Worm (Caenorhabditis elegans) whole organism, L1 larva: ENCODE results near the gene ZK688.1.

Experiments
- alr-1 ChIP-seq: fragments of 200-800 bp; sonication (Bioruptor generic); optimal IDR thresholded peaks from 2 replicates; lab custom pipeline; 2018; ENCODE audit warnings: borderline replicate concordance, mild to moderate bottlenecking, missing genetic modification characterization, missing compliant biosample characterization
- aly-2 ChIP-seq: fragments of 150-350 bp; optimal IDR thresholded peaks from 2 replicates; lab custom pipeline; 2014; ENCODE audit warnings: missing biosample characterization, missing genetic modification characterization
- ama-1 ChIP-seq: fragments of 150-350 bp; optimal IDR thresholded peaks from 2 replicates; lab custom pipeline; 2014
- ceh-8 ChIP-seq: fragments of 200-800 bp; sonication (Bioruptor generic); optimal IDR thresholded peaks from 2 replicates; lab custom pipeline; 2018; ENCODE audit warnings: mild to moderate bottlenecking, missing genetic modification characterization, moderate library complexity, missing compliant biosample characterization
- ceh-82 ChIP-seq, 3 experiments: fragments of 150-350 bp in 1 of 3; sonication (generic microtip) in 2 of 3; optimal IDR thresholded peaks; 2 replicates each; lab custom pipeline; 2014 to 2017; ENCODE audit warnings: missing biosample characterization in 3 of 3, missing genetic modification characterization in 3 of 3
- ceh-88 ChIP-seq: fragments of 200-800 bp; sonication (Bioruptor generic); IDR thresholded peaks from 2 replicates; pipeline ENCODE4 v1.3.6; 2022; ENCODE audit warnings: missing genetic modification characterization, missing compliant biosample characterization
- dpl-1 ChIP-seq, 3 experiments: fragments of 150-350 bp in 2 of 3; sonication (generic microtip) in 1 of 3; optimal IDR thresholded peaks; 2 replicates each; lab custom pipeline; 2014 to 2017; ENCODE audit warnings: missing biosample characterization in 3 of 3, missing genetic modification characterization in 3 of 3, missing genetic modification reagents in 3 of 3
- dsc-1 ChIP-seq: sonication (generic microtip); optimal IDR thresholded peaks from 2 replicates; lab custom pipeline; 2016; ENCODE audit warnings: mild to moderate bottlenecking, missing genetic modification characterization, missing compliant biosample characterization
- efl-1 ChIP-seq, 4 experiments: fragments of 150-350 bp; optimal IDR thresholded peaks in 3 of 4; peaks in 1 of 4; 1 replicate in 1 of 4; 2 replicates in 3 of 4; lab custom pipeline; 2014; ENCODE audit warnings: missing biosample characterization in 2 of 4, missing genetic modification characterization in 2 of 4, missing genetic modification reagents in 2 of 4
- efl-3 ChIP-seq: fragments of 200-800 bp; sonication (Bioruptor generic); optimal IDR thresholded peaks from 2 replicates; lab custom pipeline; 2018; ENCODE audit warnings: mild to moderate bottlenecking, missing genetic modification characterization, missing compliant biosample characterization
- egl-27 ChIP-seq, 2 experiments: fragments of 150-350 bp in 1 of 2; sonication (generic microtip); optimal IDR thresholded peaks; 3 replicates each; lab custom pipeline; 2017 to 2018; ENCODE audit warnings: missing biosample characterization in 2 of 2, missing genetic modification characterization in 2 of 2, missing genetic modification reagents in 2 of 2
- elt-2 ChIP-seq: sonication (generic microtip); optimal IDR thresholded peaks from 2 replicates; lab custom pipeline; 2016; ENCODE audit warnings: missing genetic modification characterization, mild to moderate bottlenecking, inconsistent platforms, missing compliant biosample characterization, missing genetic modification reagents
- elt-3 ChIP-seq, 6 experiments: fragments of 150-350 bp in 1 of 6; sonication (generic microtip); optimal IDR thresholded peaks; 2 replicates each; lab custom pipeline; 2017 to 2018; ENCODE audit warnings: missing biosample characterization in 6 of 6, missing genetic modification characterization in 6 of 6, inconsistent platforms in 1 of 6
- ets-5 ChIP-seq: fragments of 200-800 bp; sonication (Bioruptor generic); IDR thresholded peaks from 2 replicates; pipeline ENCODE4 v1.3.6; 2022; ENCODE audit warnings: missing genetic modification characterization, missing compliant biosample characterization
- fkh-8 ChIP-seq: sonication (generic microtip); optimal IDR thresholded peaks from 2 replicates; lab custom pipeline; 2016; ENCODE audit warnings: mild to moderate bottlenecking, missing genetic modification characterization, missing compliant biosample characterization
- grh-1 ChIP-seq: fragments of 200-800 bp; sonication (Bioruptor generic); IDR thresholded peaks from 2 replicates; pipeline ENCODE4 v1.3.6; 2022; ENCODE audit warnings: missing genetic modification reagents, missing genetic modification characterization, missing compliant biosample characterization
- hpl-2 ChIP-seq: fragments of 150-350 bp; optimal IDR thresholded peaks from 2 replicates; lab custom pipeline; 2014; ENCODE audit warnings: missing biosample characterization, missing genetic modification reagents, missing genetic modification characterization
- irx-1 ChIP-seq: sonication (generic microtip); optimal IDR thresholded peaks from 2 replicates; lab custom pipeline; 2016; ENCODE audit warnings: missing genetic modification characterization, missing compliant biosample characterization
- lin-13 ChIP-seq: fragments of 150-350 bp; optimal IDR thresholded peaks from 2 replicates; lab custom pipeline; 2014; ENCODE audit warnings: missing biosample characterization, missing genetic modification reagents, missing genetic modification characterization
- lin-14 ChIP-seq: fragments of 200-800 bp; sonication (Bioruptor generic); optimal IDR thresholded peaks from 2 replicates; lab custom pipeline; 2018; ENCODE audit warnings: mild to moderate bottlenecking, missing genetic modification characterization, moderate library complexity, missing compliant biosample characterization
- lin-35 ChIP-seq, 2 experiments: fragments of 150-350 bp; optimal IDR thresholded peaks; 2 replicates each; lab custom pipeline; 2014; ENCODE audit warnings: missing biosample characterization in 2 of 2, missing genetic modification characterization in 2 of 2, missing genetic modification reagents in 2 of 2
- lin-39 ChIP-seq: fragments of 150-350 bp; optimal IDR thresholded peaks from 2 replicates; lab custom pipeline; 2014; ENCODE audit warnings: missing biosample characterization, missing genetic modification reagents, missing genetic modification characterization
- lir-3 ChIP-seq: sonication (generic microtip); optimal IDR thresholded peaks from 2 replicates; lab custom pipeline; 2016; ENCODE audit warnings: mild to moderate bottlenecking, missing genetic modification characterization, moderate library complexity, missing compliant biosample characterization; ENCODE audit not compliant: poor library complexity
- lsy-2 ChIP-seq, 2 experiments: fragments of 150-350 bp; optimal IDR thresholded peaks; 2 replicates each; lab custom pipeline; 2014; ENCODE audit warnings: missing biosample characterization in 2 of 2, missing genetic modification characterization in 2 of 2
- mab-9 ChIP-seq: fragments of 200-800 bp; sonication (Bioruptor generic); IDR thresholded peaks from 2 replicates; pipeline ENCODE4 v1.3.6; 2022; ENCODE audit warnings: missing genetic modification reagents, missing genetic modification characterization, missing compliant biosample characterization
- mdl-1 ChIP-seq, 2 experiments: fragments of 150-350 bp; optimal IDR thresholded peaks; 2 replicates each; lab custom pipeline; 2014 to 2017; ENCODE audit warnings: missing biosample characterization in 2 of 2, missing genetic modification characterization in 2 of 2, inconsistent platforms in 1 of 2
- mef-2 ChIP-seq: fragments of 150-350 bp; optimal IDR thresholded peaks from 2 replicates; lab custom pipeline; 2014; ENCODE audit warnings: missing biosample characterization, missing genetic modification characterization
- nhr-12 ChIP-seq: sonication (generic microtip); optimal IDR thresholded peaks from 2 replicates; lab custom pipeline; 2017; ENCODE audit warnings: missing biosample characterization, missing genetic modification characterization
- nhr-19 ChIP-seq: fragments of 200-800 bp; sonication (Bioruptor generic); conservative IDR thresholded peaks from 2 replicates; pipeline ENCODE4 v1.3.6; 2022; ENCODE audit warnings: missing genetic modification characterization, missing compliant biosample characterization
- nhr-20 ChIP-seq: sonication (generic microtip); optimal IDR thresholded peaks from 2 replicates; lab custom pipeline; 2016; ENCODE audit warnings: mild to moderate bottlenecking, missing genetic modification characterization, missing compliant biosample characterization
- nhr-47 ChIP-seq: sonication (generic microtip); optimal IDR thresholded peaks from 2 replicates; lab custom pipeline; 2016; ENCODE audit warnings: mild to moderate bottlenecking, missing genetic modification characterization, moderate library complexity, missing compliant biosample characterization
- nhr-71 ChIP-seq: sonication (generic microtip); optimal IDR thresholded peaks from 2 replicates; lab custom pipeline; 2016; ENCODE audit warnings: mild to moderate bottlenecking, missing genetic modification characterization, moderate library complexity, missing compliant biosample characterization
- pag-3 ChIP-seq: sonication (generic microtip); optimal IDR thresholded peaks from 2 replicates; lab custom pipeline; 2017; ENCODE audit warnings: missing genetic modification characterization, mild to moderate bottlenecking, missing compliant biosample characterization, antibody characterized with exemption, borderline replicate concordance; ENCODE audit not compliant: insufficient read depth
- pax-3 ChIP-seq: fragments of 200-800 bp; sonication (Bioruptor generic); optimal IDR thresholded peaks from 2 replicates; lab custom pipeline; 2018; ENCODE audit warnings: mild to moderate bottlenecking, missing genetic modification characterization, moderate library complexity, missing compliant biosample characterization
- skn-1 ChIP-seq: fragments of 150-350 bp; optimal IDR thresholded peaks from 2 replicates; lab custom pipeline; 2014; ENCODE audit warnings: missing biosample characterization, missing genetic modification characterization
- snpc-4 ChIP-seq: fragments of 150-350 bp; optimal IDR thresholded peaks from 2 replicates; lab custom pipeline; 2014; ENCODE audit warnings: missing biosample characterization, missing genetic modification characterization
- snu-23 ChIP-seq: sonication (generic microtip); optimal IDR thresholded peaks from 2 replicates; lab custom pipeline; 2016; ENCODE audit warnings: missing genetic modification characterization, missing compliant biosample characterization
- sox-4 ChIP-seq: sonication (generic microtip); optimal IDR thresholded peaks from 2 replicates; lab custom pipeline; 2016; ENCODE audit warnings: missing genetic modification characterization, missing compliant biosample characterization
- swsn-7 ChIP-seq: sonication (generic microtip); optimal IDR thresholded peaks from 2 replicates; lab custom pipeline; 2016; ENCODE audit warnings: missing genetic modification characterization, missing compliant biosample characterization
- tbx-2 ChIP-seq: sonication (generic microtip); optimal IDR thresholded peaks from 2 replicates; lab custom pipeline; 2016; ENCODE audit warnings: missing genetic modification characterization, missing compliant biosample characterization
- unc-62 ChIP-seq: fragments of 150-350 bp; optimal IDR thresholded peaks from 2 replicates; lab custom pipeline; 2014; ENCODE audit warnings: missing biosample characterization, missing genetic modification reagents, missing genetic modification characterization
- unc-86 ChIP-seq: sonication (generic microtip); optimal IDR thresholded peaks from 2 replicates; lab custom pipeline; 2016; ENCODE audit warnings: missing genetic modification characterization, missing compliant biosample characterization
- unc-98 ChIP-seq: fragments of 200-800 bp; sonication (Bioruptor generic); IDR thresholded peaks from 2 replicates; pipeline ENCODE4 v1.3.6; 2022; ENCODE audit warnings: missing genetic modification characterization, missing compliant biosample characterization
- vab-15 ChIP-seq: sonication (generic microtip); optimal IDR thresholded peaks from 2 replicates; lab custom pipeline; 2017; ENCODE audit warnings: missing genotype, mild to moderate bottlenecking, missing genetic modification characterization, missing compliant biosample characterization
- zip-4 ChIP-seq: fragments of 200-800 bp; sonication (Bioruptor generic); optimal IDR thresholded peaks from 2 replicates; lab custom pipeline; 2018; ENCODE audit warnings: mild to moderate bottlenecking, missing genetic modification characterization, moderate library complexity, missing compliant biosample characterization

ZK688.1 gene

ce11 chrIII:7909263-7909662, at the start of gene ZK688.1:
TSS of gene ZK688.1 (plus strand) at chrIII:7909563.
- TF ChIP-seq ceh-88 (GFP tag; lab: Robert Waterston, UW) (no peak), snpc-4 (tag; lab: Kevin White, UChicago) (no peak), efl-1 (optimal IDR thresholded peaks at IDR 0.05; lab: Kevin White, UChicago) (no peak), efl-1 (GFP tag; optimal IDR thresholded peaks at IDR 0.05 in 1 of 2; lab: Kevin White, UChicago) (peak in 1 of 2 experiments; percentile 52), nhr-20 (tag; lab: Kevin White, UChicago) (no peak), snu-23 (GFP tag; lab: Kevin White, UChicago) (no peak), mef-2 (tag; lab: Kevin White, UChicago) (no peak)

- TF ChIP-seq elt-2 (peak; percentile 20), unc-98 (GFP tag; lab: Robert Waterston, UW) (no peak)
Observed at ce11 chrIII:7860885-7861284, 48.5 kb upstream of the ZK688.1 start, which contains the start of gene cuc-1. TSS of gene cuc-1 (minus strand) at chrIII:7860985.

ce11 chrIII:7861535-7862120, 47.7 kb upstream of the ZK688.1 start, which contains the start of gene snr-5:
TSS of gene snr-5 (plus strand) at chrIII:7862070.
- no peak for TF ChIP-seq dsc-1 (tag; lab: Kevin White, UChicago)
- no peak for TF ChIP-seq ama-1 (lab: Kevin White, UChicago)
- no peak for TF ChIP-seq nhr-20 (tag; lab: Kevin White, UChicago)
- no peak for TF ChIP-seq elt-2
- peak; percentile 39 for TF ChIP-seq snu-23 (GFP tag; lab: Kevin White, UChicago)
- TF ChIP-seq swsn-7 (tag; lab: Kevin White, UChicago): no peak
- no peak for TF ChIP-seq fkh-8 (tag; lab: Kevin White, UChicago)
- TF ChIP-seq egl-27 (tag; optimal IDR thresholded peaks at IDR 0.05; lab: Kevin White, UChicago): no peak
- TF ChIP-seq ceh-88 (GFP tag; lab: Robert Waterston, UW): no peak
- TF ChIP-seq unc-98 (GFP tag; lab: Robert Waterston, UW): no peak
- TF ChIP-seq tbx-2 (tag; lab: Kevin White, UChicago): no peak
- TF ChIP-seq ceh-82 (tag; optimal IDR thresholded peaks at IDR 0.05; lab: Kevin White, UChicago): peak in 1 of 3 experiments; percentile 11
- TF ChIP-seq mab-9 (GFP tag; lab: Robert Waterston, UW): no peak
- no peak for TF ChIP-seq lin-39
- TF ChIP-seq skn-1 (tag; lab: Kevin White, UChicago): no peak
- no peak for TF ChIP-seq vab-15 (tag; lab: Kevin White, UChicago)
- TF ChIP-seq ets-5 (GFP tag; lab: Robert Waterston, UW): no peak
- TF ChIP-seq nhr-47 (tag; lab: Kevin White, UChicago): no peak
- no peak for TF ChIP-seq mef-2 (tag; lab: Kevin White, UChicago)
- peak; percentile 9 for TF ChIP-seq nhr-71 (tag; lab: Kevin White, UChicago)
- no peak for TF ChIP-seq lir-3 (tag; lab: Kevin White, UChicago)
- TF ChIP-seq sox-4: no peak
- no peak for TF ChIP-seq lin-14 (GFP tag; lab: Kevin White, UChicago)
- TF ChIP-seq pag-3 (tag; lab: Kevin White, UChicago): no peak
- no peak for TF ChIP-seq alr-1
- TF ChIP-seq unc-86: no peak
- no peak for TF ChIP-seq unc-62 (GFP tag; lab: Kevin White, UChicago)
- TF ChIP-seq irx-1 (tag; lab: Kevin White, UChicago): no peak
- no peak for TF ChIP-seq mdl-1 (tag; optimal IDR thresholded peaks at IDR 0.05; lab: Kevin White, UChicago)
- TF ChIP-seq dpl-1 (GFP tag; optimal IDR thresholded peaks at IDR 0.05; lab: Kevin White, UChicago): peak; percentile 32 to 64 (median 47)
- TF ChIP-seq efl-3: no peak
- TF ChIP-seq snpc-4 (tag; lab: Kevin White, UChicago): no peak
- no peak for TF ChIP-seq ceh-8 (GFP tag; lab: Kevin White, UChicago)
- TF ChIP-seq hpl-2 (GFP tag; lab: Kevin White, UChicago): no peak
- no peak for TF ChIP-seq nhr-12
- TF ChIP-seq aly-2 (tag; lab: Kevin White, UChicago): no peak
- TF ChIP-seq zip-4 (GFP tag; lab: Kevin White, UChicago): no peak
- no peak for TF ChIP-seq pax-3 (tag; lab: Kevin White, UChicago)
- no peak for TF ChIP-seq lin-13 (GFP tag; lab: Kevin White, UChicago)
- TF ChIP-seq lin-35 (GFP tag; optimal IDR thresholded peaks at IDR 0.05; lab: Kevin White, UChicago): peak; percentile 55 to 60
- TF ChIP-seq nhr-19 (GFP tag; lab: Robert Waterston, UW): no peak
- no peak for TF ChIP-seq grh-1 (GFP tag; lab: Robert Waterston, UW)
- TF ChIP-seq elt-3 (tag; optimal IDR thresholded peaks at IDR 0.05; lab: Kevin White, UChicago): no peak
- TF ChIP-seq lsy-2 (tag; optimal IDR thresholded peaks at IDR 0.05; lab: Kevin White, UChicago): peak; percentile 19 to 65
